Fruit fly (Drosophila melanogaster) whole organism, embryonic: ENCODE data around the gene CG17118.

Experiments used
- ATbp ChIP-seq: fragments of 200-800 bp; sonication (Bioruptor generic); optimal IDR thresholded peaks from 2 replicates; lab custom pipeline; 2017; ENCODE audit warnings: missing biosample characterization, mild to moderate bottlenecking, missing genetic modification characterization, missing genetic modification reagents
- Antp ChIP-seq: fragments of 200-800 bp; sonication (Bioruptor generic); optimal IDR thresholded peaks from 3 replicates; lab custom pipeline; 2016; ENCODE audit warnings: missing biosample characterization, missing genetic modification characterization
- Atf-2 ChIP-seq: fragments of 200-800 bp; sonication (Bioruptor generic); optimal IDR thresholded peaks from 2 replicates; lab custom pipeline; 2016; ENCODE audit warnings: missing biosample characterization, missing genetic modification characterization
- Blimp-1 ChIP-seq: fragments of 200-800 bp; sonication (Bioruptor generic); optimal IDR thresholded peaks from 3 replicates; lab custom pipeline; 2018; ENCODE audit warnings: missing biosample characterization, missing genetic modification characterization, mild to moderate bottlenecking, moderate library complexity, missing genetic modification reagents
- Bteb2 ChIP-seq: fragments of 200-800 bp; sonication (Bioruptor generic); optimal IDR thresholded peaks from 2 replicates; lab custom pipeline; 2016; ENCODE audit warnings: missing biosample characterization, missing genetic modification characterization
- CG11695 ChIP-seq: fragments of 200-800 bp; sonication (Bioruptor generic); IDR thresholded peaks from 3 replicates; pipeline ENCODE4 v1.3.6; 2022; ENCODE audit warnings: missing biosample characterization, missing genetic modification characterization
- CG12391 ChIP-seq: fragments of 200-800 bp; sonication (Bioruptor generic); optimal IDR thresholded peaks from 3 replicates; lab custom pipeline; 2018; ENCODE audit warnings: missing biosample characterization, mild to moderate bottlenecking, missing genetic modification characterization, moderate library complexity
- CG13424 ChIP-seq: fragments of 200-800 bp; sonication (Bioruptor generic); optimal IDR thresholded peaks from 2 replicates; lab custom pipeline; 2019; ENCODE audit warnings: missing biosample characterization, mild to moderate bottlenecking, missing genetic modification characterization, moderate library complexity
- CG13624 ChIP-seq: fragments of 200-800 bp; sonication (Bioruptor generic); optimal IDR thresholded peaks from 2 replicates; lab custom pipeline; 2016; ENCODE audit warnings: missing biosample characterization, missing genetic modification characterization
- CG14014 ChIP-seq: fragments of 200-800 bp; sonication (Bioruptor generic); IDR thresholded peaks from 2 replicates; pipeline ENCODE4 v1.3.6; 2022; ENCODE audit warnings: missing biosample characterization, missing genetic modification characterization
- CG16813 ChIP-seq: fragments of 200-800 bp; sonication (Bioruptor generic); IDR thresholded peaks from 3 replicates; pipeline ENCODE4 v1.3.6; 2022; ENCODE audit warnings: missing biosample characterization, missing genetic modification characterization; ENCODE audit not compliant: partially characterized antibody
- CG17568 ChIP-seq: fragments of 200-800 bp; sonication (Bioruptor generic); optimal IDR thresholded peaks from 2 replicates; lab custom pipeline; 2018; ENCODE audit warnings: missing biosample characterization, mild to moderate bottlenecking, missing genetic modification characterization, moderate library complexity
- CG17829 ChIP-seq: fragments of 200-800 bp; optimal IDR thresholded peaks from 2 replicates; lab custom pipeline; 2019; ENCODE audit warnings: missing biosample characterization, mild to moderate bottlenecking, missing genetic modification characterization, moderate library complexity
- CG18262 ChIP-seq: fragments of 200-800 bp; optimal IDR thresholded peaks from 3 replicates; lab custom pipeline; 2019; ENCODE audit warnings: missing biosample characterization, mild to moderate bottlenecking, missing genetic modification characterization, moderate library complexity
- CG3163 ChIP-seq: fragments of 200-800 bp; sonication (Bioruptor generic); optimal IDR thresholded peaks from 3 replicates; lab custom pipeline; 2016; ENCODE audit warnings: missing biosample characterization, missing genetic modification characterization
- CG33557 ChIP-seq: fragments of 200-800 bp; sonication (Bioruptor generic); optimal IDR thresholded peaks from 2 replicates; lab custom pipeline; 2019; ENCODE audit warnings: missing biosample characterization, mild to moderate bottlenecking, missing genetic modification characterization, moderate library complexity
- CG4424 ChIP-seq: fragments of 200-800 bp; sonication (Bioruptor generic); optimal IDR thresholded peaks from 3 replicates; lab custom pipeline; 2016; ENCODE audit warnings: missing biosample characterization, missing genetic modification characterization
- CG4707 ChIP-seq: fragments of 200-800 bp; sonication (Bioruptor generic); optimal IDR thresholded peaks from 2 replicates; lab custom pipeline; 2018; ENCODE audit warnings: missing biosample characterization, mild to moderate bottlenecking, missing genetic modification characterization, moderate library complexity
- CG6175 ChIP-seq: fragments of 200-800 bp; sonication (Bioruptor generic); IDR thresholded peaks from 3 replicates; pipeline ENCODE4 v1.3.6; 2022; ENCODE audit warnings: missing biosample characterization, missing genetic modification characterization
- CG7786 ChIP-seq: fragments of 200-800 bp; sonication (Bioruptor generic); optimal IDR thresholded peaks from 2 replicates; lab custom pipeline; 2016; ENCODE audit warnings: missing biosample characterization, missing genetic modification characterization
- CG9727 ChIP-seq: fragments of 200-800 bp; sonication (Bioruptor generic); optimal IDR thresholded peaks from 3 replicates; lab custom pipeline; 2017; ENCODE audit warnings: missing biosample characterization, mild to moderate bottlenecking, missing genetic modification characterization
- CG9797 ChIP-seq: fragments of 200-800 bp; sonication (Bioruptor generic); optimal IDR thresholded peaks from 3 replicates; lab custom pipeline; 2018; ENCODE audit warnings: missing biosample characterization, mild to moderate bottlenecking, missing genetic modification characterization
- Dad ChIP-seq: fragments of 200-800 bp; sonication (Bioruptor generic); optimal IDR thresholded peaks from 3 replicates; lab custom pipeline; 2016; ENCODE audit warnings: missing biosample characterization, missing genetic modification characterization
- Dll ChIP-seq: fragments of 200-800 bp; sonication (Bioruptor generic); IDR thresholded peaks from 4 replicates; pipeline ENCODE4 v1.3.6; 2022; ENCODE audit warnings: missing biosample characterization, missing genetic modification characterization; ENCODE audit not compliant: partially characterized antibody
- Drgx ChIP-seq: fragments of 200-800 bp; sonication (Bioruptor generic); IDR thresholded peaks from 2 replicates; pipeline ENCODE4 v1.3.6; 2022; ENCODE audit warnings: missing biosample characterization, missing genetic modification characterization
- Hand ChIP-seq: fragments of 200-800 bp; sonication (Bioruptor generic); optimal IDR thresholded peaks from 2 replicates; lab custom pipeline; 2017; ENCODE audit warnings: mild to moderate bottlenecking, missing biosample characterization, missing genetic modification reagents, missing genetic modification characterization
- Mad ChIP-seq: fragments of 200-800 bp; sonication (Bioruptor generic); optimal IDR thresholded peaks from 2 replicates; lab custom pipeline; 2016; ENCODE audit warnings: missing biosample characterization, missing genetic modification characterization
- al ChIP-seq: fragments of 200-800 bp; sonication (Bioruptor generic); IDR thresholded peaks from 2 replicates; pipeline ENCODE4 v1.3.6; 2022; ENCODE audit warnings: missing biosample characterization, missing genetic modification characterization
- bowl ChIP-seq: fragments of 200-800 bp; sonication (Bioruptor generic); IDR thresholded peaks from 2 replicates; pipeline ENCODE4 v1.3.6; 2022; ENCODE audit warnings: missing biosample characterization, missing genetic modification characterization
- corto ChIP-seq: fragments of 200-800 bp; sonication (Bioruptor generic); optimal IDR thresholded peaks from 2 replicates; lab custom pipeline; 2016; ENCODE audit warnings: missing biosample characterization, mild to moderate bottlenecking, missing genetic modification characterization, moderate library complexity
- cwo ChIP-seq: fragments of 200-800 bp; sonication (Bioruptor generic); optimal IDR thresholded peaks from 3 replicates; lab custom pipeline; 2017; ENCODE audit warnings: missing biosample characterization, missing genetic modification characterization, mild to moderate bottlenecking, moderate library complexity, missing genetic modification reagents
- disco-r ChIP-seq: fragments of 200-800 bp; sonication (Bioruptor generic); optimal IDR thresholded peaks from 2 replicates; lab custom pipeline; 2016; ENCODE audit warnings: missing biosample characterization, missing genetic modification characterization
- dm ChIP-seq: fragments of 200-800 bp; sonication (Bioruptor generic); optimal IDR thresholded peaks from 3 replicates; lab custom pipeline; 2016; ENCODE audit warnings: missing biosample characterization, missing genetic modification characterization
- dysf ChIP-seq: fragments of 200-800 bp; sonication (Bioruptor generic); IDR thresholded peaks from 3 replicates; pipeline ENCODE4 v1.3.6; 2022; ENCODE audit warnings: missing biosample characterization, missing genetic modification characterization
- ftz-f1 ChIP-seq: fragments of 200-800 bp; sonication (Bioruptor generic); optimal IDR thresholded peaks from 2 replicates; lab custom pipeline; 2016; ENCODE audit warnings: missing biosample characterization, missing genetic modification characterization
- gcm ChIP-seq: fragments of 200-800 bp; sonication (Bioruptor generic); optimal IDR thresholded peaks from 2 replicates; lab custom pipeline; 2019; ENCODE audit warnings: missing biosample characterization, mild to moderate bottlenecking, missing genetic modification characterization, moderate library complexity
- gt ChIP-seq: fragments of 200-800 bp; sonication (Bioruptor generic); IDR thresholded peaks from 2 replicates; pipeline ENCODE4 v1.3.6; 2022; ENCODE audit warnings: missing biosample characterization, missing genetic modification characterization
- jigr1 ChIP-seq: fragments of 200-800 bp; sonication (Bioruptor generic); IDR thresholded peaks from 3 replicates; pipeline ENCODE4 v1.3.6; 2022; ENCODE audit warnings: missing biosample characterization, missing genetic modification characterization
- nau ChIP-seq: fragments of 200-800 bp; sonication (Bioruptor generic); optimal IDR thresholded peaks from 3 replicates; lab custom pipeline; 2017; ENCODE audit warnings: missing biosample characterization, mild to moderate bottlenecking, missing genetic modification characterization, missing genetic modification reagents
- nerfin-1 ChIP-seq: fragments of 200-800 bp; sonication (Bioruptor generic); optimal IDR thresholded peaks from 3 replicates; lab custom pipeline; 2019; ENCODE audit warnings: missing biosample characterization, mild to moderate bottlenecking, missing genetic modification characterization, moderate library complexity
- p53 ChIP-seq: fragments of 200-800 bp; sonication (Bioruptor generic); optimal IDR thresholded peaks from 2 replicates; lab custom pipeline; 2016; ENCODE audit warnings: missing biosample characterization, missing genetic modification characterization
- phol ChIP-seq: fragments of 200-800 bp; sonication (Bioruptor generic); optimal IDR thresholded peaks from 3 replicates; lab custom pipeline; 2018; ENCODE audit warnings: missing biosample characterization, mild to moderate bottlenecking, missing genetic modification characterization, moderate library complexity
- repo ChIP-seq: fragments of 200-800 bp; sonication (Bioruptor generic); optimal IDR thresholded peaks from 2 replicates; lab custom pipeline; 2016; ENCODE audit warnings: missing biosample characterization, missing genetic modification characterization
- rib ChIP-seq: fragments of 200-800 bp; sonication (Bioruptor generic); IDR thresholded peaks from 2 replicates; pipeline ENCODE4 v1.3.6; 2022; ENCODE audit warnings: missing biosample characterization, missing genetic modification characterization
- slou ChIP-seq: fragments of 200-800 bp; sonication (Bioruptor generic); optimal IDR thresholded peaks from 3 replicates; lab custom pipeline; 2016; ENCODE audit warnings: missing biosample characterization, missing genetic modification characterization
- slp2 ChIP-seq: fragments of 200-800 bp; sonication (Bioruptor generic); optimal IDR thresholded peaks from 2 replicates; lab custom pipeline; 2016; ENCODE audit warnings: missing biosample characterization, missing genetic modification characterization
- so ChIP-seq: fragments of 200-800 bp; sonication (Bioruptor generic); IDR thresholded peaks from 3 replicates; pipeline ENCODE4 v1.3.6; 2022; ENCODE audit warnings: missing biosample characterization, missing genetic modification characterization
- stc ChIP-seq: fragments of 200-800 bp; sonication (Bioruptor generic); IDR thresholded peaks from 2 replicates; pipeline ENCODE4 v1.3.6; 2022; ENCODE audit warnings: missing biosample characterization, missing genetic modification characterization
- tll ChIP-seq, 2 experiments: fragments of 200-800 bp in 1 of 2; fragments of >200 bp in 1 of 2; sonication (Bioruptor generic) in 1 of 2; optimal IDR thresholded peaks; 2 replicates each; lab custom pipeline; 2017 to 2019; ENCODE audit warnings: missing biosample characterization in 2 of 2, missing genetic modification characterization in 2 of 2, mild to moderate bottlenecking in 1 of 2, moderate library complexity in 1 of 2
- zen2 ChIP-seq: fragments of 200-800 bp; sonication (Bioruptor generic); IDR thresholded peaks from 3 replicates; pipeline ENCODE4 v1.3.6; 2022; ENCODE audit warnings: missing biosample characterization, missing genetic modification characterization; ENCODE audit not compliant: partially characterized antibody

CG17118 gene

dm6 chr2L:10689221-10690034 lies 40.6 kb upstream of the CG17118 start, which contains the start of gene CG7294 (continued):
- TF ChIP-seq cwo (GFP tag; lab: Kevin White, UChicago) (no peak), dysf (no peak), CG12391 (peak; percentile 37), stc (GFP tag; lab: Robert Waterston, UW) (no peak), nau (GFP tag; lab: Kevin White, UChicago) (no peak), CG13624 (no peak), repo (GFP tag; lab: Kevin White, UChicago) (no peak), corto (no peak), CG18262 (tag; lab: Kevin White, UChicago) (peak; percentile 72), gcm (GFP tag; lab: Kevin White, UChicago) (no peak), CG17829 (peak; percentile 27), Bteb2 (GFP tag; lab: Kevin White, UChicago) (no peak), p53 (GFP tag; lab: Kevin White, UChicago) (no peak), rib (no peak), CG11695 (GFP tag; lab: Robert Waterston, UW) (no peak), ftz-f1 (GFP tag; lab: Kevin White, UChicago) (no peak), tll (GFP tag; optimal IDR thresholded peaks at IDR 0.05; lab: Kevin White, UChicago) (no peak), CG9797 (GFP tag; lab: Kevin White, UChicago) (no peak), gt (GFP tag; lab: Robert Waterston, UW) (no peak), CG4707 (GFP tag; lab: Kevin White, UChicago) (no peak), nerfin-1 (tag; lab: Kevin White, UChicago) (no peak), Hand (GFP tag; lab: Kevin White, UChicago) (no peak), CG3163 (GFP tag; lab: Kevin White, UChicago) (no peak), Mad (GFP tag; lab: Kevin White, UChicago) (no peak), CG13424 (tag; lab: Kevin White, UChicago) (no peak), phol (peak; percentile 38), so (GFP tag; lab: Robert Waterston, UW) (no peak), Drgx (GFP tag; lab: Robert Waterston, UW) (no peak), Antp (no peak), Dll (GFP tag; lab: Robert Waterston, UW) (no peak), CG33557 (peak; percentile 11), CG6175 (no peak), CG7786 (GFP tag; lab: Kevin White, UChicago) (no peak), CG14014 (GFP tag; lab: Robert Waterston, UW) (no peak), jigr1 (GFP tag; lab: Robert Waterston, UW) (no peak), disco-r (no peak), CG9727 (GFP tag; lab: Kevin White, UChicago) (peak; percentile 13), slp2 (GFP tag; lab: Kevin White, UChicago) (no peak), CG16813 (GFP tag; lab: Robert Waterston, UW) (no peak), zen2 (GFP tag; lab: Robert Waterston, UW) (no peak), CG4424 (GFP tag; lab: Kevin White, UChicago) (no peak), slou (no peak), Dad (no peak), CG17568 (GFP tag; lab: Kevin White, UChicago) (no peak), Atf-2 (no peak), dm (GFP tag; lab: Kevin White, UChicago) (no peak), Blimp-1 (GFP tag; lab: Kevin White, UChicago) (peak; percentile 8), bowl (GFP tag; lab: Robert Waterston, UW) (no peak), ATbp (GFP tag; lab: Kevin White, UChicago) (no peak), al (GFP tag; lab: Robert Waterston, UW) (no peak)
